Worm (Caenorhabditis elegans) whole organism, L2 larva: ENCODE measurements around the gene nhr-120.

Experiments used
- Y55F3AM.14 ChIP-seq: fragments of 200-800 bp; sonication (Bioruptor generic); optimal IDR thresholded peaks from 2 replicates; lab custom pipeline; 2018; ENCODE audit warnings: mild to moderate bottlenecking, missing genetic modification characterization, missing compliant biosample characterization
- ZK546.5 ChIP-seq: sonication (generic microtip); optimal IDR thresholded peaks from 2 replicates; lab custom pipeline; 2017; ENCODE audit warnings: missing biosample characterization, missing genetic modification characterization
- aly-2 ChIP-seq: fragments of 150-350 bp; optimal IDR thresholded peaks from 2 replicates; lab custom pipeline; 2014; ENCODE audit warnings: missing biosample characterization, missing genetic modification characterization
- blmp-1 ChIP-seq: sonication (generic microtip); optimal IDR thresholded peaks from 2 replicates; lab custom pipeline; 2017; ENCODE audit warnings: missing genetic modification characterization, mild to moderate bottlenecking, missing compliant biosample characterization, antibody characterized with exemption, moderate library complexity; ENCODE audit not compliant: insufficient read depth
- crh-2 ChIP-seq: sonication (generic microtip); optimal IDR thresholded peaks from 2 replicates; lab custom pipeline; 2017; ENCODE audit warnings: missing biosample characterization, missing genetic modification characterization
- mbf-1 ChIP-seq: sonication (generic microtip); optimal IDR thresholded peaks from 2 replicates; lab custom pipeline; 2017; ENCODE audit warnings: missing biosample characterization, missing genetic modification characterization
- mdl-1 ChIP-seq, 2 experiments: fragments of 150-350 bp in 1 of 2; sonication (generic microtip) in 1 of 2; optimal IDR thresholded peaks; 2 replicates each; lab custom pipeline; 2017; ENCODE audit warnings: missing biosample characterization in 2 of 2, missing genetic modification characterization in 2 of 2
- nhr-77 ChIP-seq: fragments of 150-350 bp; optimal IDR thresholded peaks from 2 replicates; lab custom pipeline; 2014; ENCODE audit warnings: missing biosample characterization, missing genetic modification characterization
- snpc-4 ChIP-seq: fragments of 150-350 bp; optimal IDR thresholded peaks from 2 replicates; lab custom pipeline; 2014; ENCODE audit warnings: missing biosample characterization, missing genetic modification characterization
- unc-55 ChIP-seq: fragments of 150-350 bp; sonication (generic microtip); optimal IDR thresholded peaks from 3 replicates; lab custom pipeline; 2014; ENCODE audit warnings: missing biosample characterization, missing genetic modification reagents, missing genetic modification characterization
- zag-1 ChIP-seq: fragments of 150-350 bp; optimal IDR thresholded peaks from 2 replicates; lab custom pipeline; 2014; ENCODE audit warnings: missing biosample characterization, missing genetic modification characterization
- ztf-11 ChIP-seq: sonication (generic microtip); optimal IDR thresholded peaks from 2 replicates; lab custom pipeline; 2017; ENCODE audit warnings: missing biosample characterization, missing genetic modification characterization
- ztf-4 ChIP-seq: fragments of 150-350 bp; optimal IDR thresholded peaks from 2 replicates; lab custom pipeline; 2014; ENCODE audit warnings: missing biosample characterization, missing genetic modification characterization

- TF ChIP-seq nhr-77 (no peak), ztf-4 (tag; lab: Kevin White, UChicago) (no peak), crh-2 (tag; lab: Kevin White, UChicago) (no peak), ztf-11 (tag; lab: Kevin White, UChicago) (no peak), zag-1 (no peak), unc-55 (GFP tag; lab: Kevin White, UChicago) (no peak), snpc-4 (tag; lab: Kevin White, UChicago) (no peak), ZK546.5 (no peak), Y55F3AM.14 (GFP tag; lab: Kevin White, UChicago) (no peak), mdl-1 (tag; optimal IDR thresholded peaks at IDR 0.05; lab: Kevin White, UChicago) (no peak), blmp-1 (no peak), aly-2 (no peak), mbf-1 (tag; lab: Kevin White, UChicago) (no peak)
Measured at ce11 chrX:6598732-6599131, 41.7 kb downstream of the nhr-120 start, which contains the start of gene hic-1.
